Worm (Caenorhabditis elegans) whole organism, L4 larva: ENCODE data around the gene F07G11.4.

ENCODE experiments used
- R02D3.7 ChIP-seq: fragments of 150-350 bp; sonication (generic microtip); optimal IDR thresholded peaks from 3 replicates; lab custom pipeline; 2014; ENCODE audit warnings: missing biosample characterization, missing genetic modification characterization
- Y105C5A.15 ChIP-seq: fragments of 200-800 bp; sonication (Bioruptor generic); IDR thresholded peaks from 2 replicates; pipeline ENCODE4 v1.3.6; 2022; ENCODE audit warnings: missing genetic modification characterization, missing compliant biosample characterization
- Y48G9A.11 ChIP-seq: fragments of 200-800 bp; sonication (Bioruptor generic); IDR thresholded peaks from 2 replicates; pipeline ENCODE4 v1.3.6; 2022; ENCODE audit warnings: missing genetic modification reagents, missing genetic modification characterization, missing compliant biosample characterization
- aly-2 ChIP-seq: sonication (generic microtip); optimal IDR thresholded peaks from 2 replicates; lab custom pipeline; 2018; ENCODE audit warnings: missing biosample characterization, missing genetic modification characterization
- attf-4 ChIP-seq: sonication (generic microtip); optimal IDR thresholded peaks from 3 replicates; lab custom pipeline; 2017; ENCODE audit warnings: missing biosample characterization, missing genetic modification characterization
- ceh-32 ChIP-seq: sonication (generic microtip); optimal IDR thresholded peaks from 2 replicates; lab custom pipeline; 2016; ENCODE audit warnings: mild to moderate bottlenecking, missing genetic modification characterization, missing compliant biosample characterization; ENCODE audit not compliant: poor library complexity
- ceh-62 ChIP-seq: sonication (generic microtip); optimal IDR thresholded peaks from 2 replicates; lab custom pipeline; 2017; ENCODE audit warnings: missing biosample characterization, missing genetic modification characterization
- daf-12 ChIP-seq: fragments of 150-350 bp; optimal IDR thresholded peaks from 2 replicates; lab custom pipeline; 2014; ENCODE audit warnings: missing biosample characterization, missing genetic modification reagents, missing genetic modification characterization
- daf-16 ChIP-seq, 3 experiments: sonication (generic microtip); optimal IDR thresholded peaks; 2 replicates each; lab custom pipeline; 2016 to 2017; ENCODE audit warnings: missing genetic modification characterization in 3 of 3, missing genetic modification reagents in 3 of 3, mild to moderate bottlenecking in 2 of 3, missing compliant biosample characterization in 2 of 3, missing biosample characterization in 1 of 3, moderate library complexity in 1 of 3
- daf-19 ChIP-seq: fragments of 200-800 bp; sonication (Bioruptor generic); conservative IDR thresholded peaks from 2 replicates; pipeline ENCODE4 v1.3.6; 2022; ENCODE audit warnings: missing genetic modification characterization, missing compliant biosample characterization
- dmd-6 ChIP-seq: fragments of 200-800 bp; sonication (Bioruptor generic); IDR thresholded peaks from 2 replicates; pipeline ENCODE4 v1.3.6; 2022; ENCODE audit warnings: missing genetic modification reagents, missing genetic modification characterization, missing compliant biosample characterization
- dmd-8 ChIP-seq: fragments of 200-800 bp; sonication (Bioruptor generic); IDR thresholded peaks from 2 replicates; pipeline ENCODE4 v1.3.6; 2022; ENCODE audit warnings: missing genetic modification characterization, missing compliant biosample characterization
- egl-27 ChIP-seq: sonication (generic microtip); optimal IDR thresholded peaks from 3 replicates; lab custom pipeline; 2017; ENCODE audit warnings: missing biosample characterization, missing genetic modification reagents, missing genetic modification characterization
- fkh-10 ChIP-seq: fragments of 150-350 bp; optimal IDR thresholded peaks from 2 replicates; lab custom pipeline; 2014; ENCODE audit warnings: missing biosample characterization, missing genetic modification reagents, missing genetic modification characterization
- fos-1 ChIP-seq: fragments of 150-350 bp; optimal IDR thresholded peaks from 2 replicates; lab custom pipeline; 2014; ENCODE audit warnings: missing biosample characterization, missing genetic modification characterization
- hlh-30 ChIP-seq: sonication (generic microtip); optimal IDR thresholded peaks from 2 replicates; lab custom pipeline; 2017; ENCODE audit warnings: antibody characterized with exemption, mild to moderate bottlenecking, missing genetic modification characterization, missing compliant biosample characterization; ENCODE audit not compliant: insufficient read depth
- hmg-1.1 ChIP-seq: fragments of 200-800 bp; sonication (Bioruptor generic); IDR thresholded peaks from 2 replicates; pipeline ENCODE4 v1.3.6; 2022; ENCODE audit warnings: missing genetic modification reagents, missing genetic modification characterization, missing compliant biosample characterization
- lim-7 ChIP-seq: fragments of 200-800 bp; sonication (Bioruptor generic); IDR thresholded peaks from 2 replicates; pipeline ENCODE4 v1.3.6; 2022; ENCODE audit warnings: missing genetic modification characterization, missing compliant biosample characterization
- lin-1 ChIP-seq: fragments of 200-800 bp; sonication (Bioruptor generic); IDR thresholded peaks from 2 replicates; pipeline ENCODE4 v1.3.6; 2022; ENCODE audit warnings: missing genetic modification reagents, missing genetic modification characterization, missing compliant biosample characterization
- lin-13 ChIP-seq: fragments of 150-350 bp; optimal IDR thresholded peaks from 2 replicates; lab custom pipeline; 2014; ENCODE audit warnings: missing biosample characterization, missing genetic modification reagents, missing genetic modification characterization
- lin-15B ChIP-seq: fragments of 150-350 bp; sonication (generic microtip); optimal IDR thresholded peaks from 3 replicates; lab custom pipeline; 2014; ENCODE audit warnings: missing biosample characterization, missing genetic modification characterization
- lin-39 ChIP-seq: fragments of 150-350 bp; optimal IDR thresholded peaks from 2 replicates; lab custom pipeline; 2014; ENCODE audit warnings: missing biosample characterization, missing genetic modification reagents, missing genetic modification characterization
- madf-5 ChIP-seq, 2 experiments: fragments of 200-800 bp; sonication (Bioruptor generic); IDR thresholded peaks; 2 replicates each; pipeline ENCODE4 v1.3.6; 2022; ENCODE audit warnings: missing compliant biosample characterization in 2 of 2, missing genetic modification characterization in 2 of 2
- mes-2 ChIP-seq: sonication (generic microtip); optimal IDR thresholded peaks from 2 replicates; lab custom pipeline; 2016; ENCODE audit warnings: missing genotype, mild to moderate bottlenecking, missing genetic modification characterization, missing compliant biosample characterization; ENCODE audit not compliant: poor library complexity, severe bottlenecking
- mxl-2 ChIP-seq: fragments of 200-800 bp; sonication (Bioruptor generic); conservative IDR thresholded peaks from 2 replicates; pipeline ENCODE4 v1.3.6; 2022; ENCODE audit warnings: missing genetic modification reagents, missing genetic modification characterization, missing compliant biosample characterization
- nhr-10 ChIP-seq: fragments of 150-350 bp; optimal IDR thresholded peaks from 2 replicates; lab custom pipeline; 2014; ENCODE audit warnings: missing biosample characterization, missing genetic modification characterization
- nhr-102 ChIP-seq: sonication (generic microtip); optimal IDR thresholded peaks from 2 replicates; lab custom pipeline; 2016; ENCODE audit warnings: mild to moderate bottlenecking, missing genetic modification characterization, moderate library complexity, missing compliant biosample characterization
- nhr-11 ChIP-seq: fragments of 150-350 bp; optimal IDR thresholded peaks from 2 replicates; lab custom pipeline; 2014; ENCODE audit warnings: missing biosample characterization, missing genetic modification characterization
- nhr-28 ChIP-seq: fragments of 150-350 bp; optimal IDR thresholded peaks from 2 replicates; lab custom pipeline; 2014; ENCODE audit warnings: missing biosample characterization, missing genetic modification characterization
- nhr-48 ChIP-seq: sonication (generic microtip); optimal IDR thresholded peaks from 2 replicates; lab custom pipeline; 2016; ENCODE audit warnings: mild to moderate bottlenecking, missing genetic modification characterization, missing compliant biosample characterization
- nhr-76 ChIP-seq: fragments of 150-350 bp; optimal IDR thresholded peaks from 2 replicates; lab custom pipeline; 2014; ENCODE audit warnings: missing biosample characterization, missing genetic modification characterization
- php-3 ChIP-seq: fragments of 200-800 bp; sonication (Bioruptor generic); IDR thresholded peaks from 2 replicates; pipeline ENCODE4 v1.3.6; 2022; ENCODE audit warnings: missing genetic modification reagents, missing genetic modification characterization, missing compliant biosample characterization
- pqm-1 ChIP-seq: sonication (generic microtip); optimal IDR thresholded peaks from 2 replicates; lab custom pipeline; 2017; ENCODE audit warnings: missing biosample characterization, missing genetic modification characterization
- snpc-4 ChIP-seq: fragments of 150-350 bp; optimal IDR thresholded peaks from 2 replicates; lab custom pipeline; 2014; ENCODE audit warnings: missing biosample characterization, missing genetic modification characterization
- spr-1 ChIP-seq: sonication (generic microtip); optimal IDR thresholded peaks from 2 replicates; lab custom pipeline; 2016; ENCODE audit warnings: mild to moderate bottlenecking, missing genetic modification characterization, missing compliant biosample characterization
- tag-97 ChIP-seq: fragments of 200-800 bp; sonication (Bioruptor generic); IDR thresholded peaks from 2 replicates; pipeline ENCODE4 v1.3.6; 2022; ENCODE audit warnings: missing genetic modification characterization, missing compliant biosample characterization
- zfp-2 ChIP-seq: sonication (generic microtip); optimal IDR thresholded peaks from 2 replicates; lab custom pipeline; 2016; ENCODE audit warnings: mild to moderate bottlenecking, missing genetic modification characterization, missing compliant biosample characterization
- zfp-3 ChIP-seq: fragments of 200-800 bp; sonication (Bioruptor generic); conservative IDR thresholded peaks from 2 replicates; pipeline ENCODE4 v1.3.6; 2022; ENCODE audit warnings: missing genetic modification reagents, missing genetic modification characterization, missing compliant biosample characterization
- zip-11 ChIP-seq: fragments of 200-800 bp; sonication (Bioruptor generic); IDR thresholded peaks from 2 replicates; pipeline ENCODE4 v1.3.6; 2022; ENCODE audit warnings: missing genetic modification characterization, missing compliant biosample characterization

F07G11.4 gene

ce11 chrV:7274992-7275391 lies 20.2 kb downstream of the F07G11.4 start, which contains the start of gene C13A2.10:
Gene C13A2.10 (minus strand): TSS chrV:7275092.
- TF ChIP-seq mxl-2 (GFP tag; lab: Robert Waterston, UW) (no peak), pqm-1 (tag; lab: Kevin White, UChicago) (no peak), nhr-102 (no peak), tag-97 (GFP tag; lab: Robert Waterston, UW) (no peak), nhr-10 (tag; lab: Kevin White, UChicago) (no peak), ceh-62 (tag; lab: Kevin White, UChicago) (no peak), daf-12 (no peak), php-3 (GFP tag; lab: Robert Waterston, UW) (no peak), snpc-4 (tag; lab: Kevin White, UChicago) (no peak), lim-7 (GFP tag; lab: Robert Waterston, UW) (no peak), lin-39 (tag; lab: Kevin White, UChicago) (no peak), lin-1 (no peak), madf-5 (GFP tag; IDR thresholded peaks at IDR 0.05; lab: Robert Waterston, UW) (no peak), zip-11 (GFP tag; lab: Robert Waterston, UW) (no peak), hmg-1.1 (GFP tag; lab: Robert Waterston, UW) (no peak), hlh-30 (tag; lab: Kevin White, UChicago) (no peak), daf-19 (GFP tag; lab: Robert Waterston, UW) (no peak), zfp-2 (tag; lab: Kevin White, UChicago) (no peak)

ce11 chrV:7269399-7269798 lies 25.8 kb downstream of the F07G11.4 start, which contains the start of gene C13A2.6:
Gene C13A2.6 (plus strand): TSS chrV:7269699.
- TF ChIP-seq lin-13 (GFP tag; lab: Kevin White, UChicago) (no peak), attf-4 (tag; lab: Kevin White, UChicago) (no peak), fkh-10 (GFP tag; lab: Kevin White, UChicago) (no peak), nhr-11 (tag; lab: Kevin White, UChicago) (no peak), nhr-48 (tag; lab: Kevin White, UChicago) (no peak), egl-27 (tag; lab: Kevin White, UChicago) (no peak)

ce11 chrV:7266021-7266420 lies 29.1 kb downstream of the F07G11.4 start, which contains the start of gene C13A2.7:
Gene C13A2.7 (plus strand): TSS chrV:7266321.
- no peak for TF ChIP-seq lin-15B
- no peak for TF ChIP-seq aly-2 (tag; lab: Kevin White, UChicago)
- TF ChIP-seq R02D3.7 (tag; lab: Kevin White, UChicago) = no peak
- no peak for TF ChIP-seq daf-16 (GFP tag; optimal IDR thresholded peaks at IDR 0.05; lab: Kevin White, UChicago)
- TF ChIP-seq daf-16 (tag; optimal IDR thresholded peaks at IDR 0.05; lab: Kevin White, UChicago) = no peak
- TF ChIP-seq, all 104 proteins: peak for 0

- TF ChIP-seq zfp-3 (no peak), nhr-28 (no peak), R02D3.7 (tag; lab: Kevin White, UChicago) (no peak), nhr-102 (no peak), zip-11 (GFP tag; lab: Robert Waterston, UW) (no peak), dmd-6 (GFP tag; lab: Robert Waterston, UW) (no peak), Y105C5A.15 (GFP tag; lab: Robert Waterston, UW) (no peak), spr-1 (tag; lab: Kevin White, UChicago) (no peak), lin-15B (no peak), Y48G9A.11 (GFP tag; lab: Robert Waterston, UW) (no peak), nhr-76 (tag; lab: Kevin White, UChicago) (no peak), mes-2 (tag; lab: Kevin White, UChicago) (no peak), dmd-8 (GFP tag; lab: Robert Waterston, UW) (no peak), nhr-48 (tag; lab: Kevin White, UChicago) (no peak), ceh-32 (tag; lab: Kevin White, UChicago) (no peak), fos-1 (tag; lab: Kevin White, UChicago) (no peak)
- TF ChIP-seq, all 104 proteins: peak for 0
Measured at ce11 chrV:7264042-7264441, 31.1 kb downstream of the F07G11.4 start, which contains the start of gene C13A2.9. Gene C13A2.9 (minus strand): TSS chrV:7264142.
